Worm (Caenorhabditis elegans): ENCODE data around the gene lido-10.
A peak's percentile ranks its signal among the peaks of the same experiment; 100 is the strongest.

The lido-10 gene

DNA sequence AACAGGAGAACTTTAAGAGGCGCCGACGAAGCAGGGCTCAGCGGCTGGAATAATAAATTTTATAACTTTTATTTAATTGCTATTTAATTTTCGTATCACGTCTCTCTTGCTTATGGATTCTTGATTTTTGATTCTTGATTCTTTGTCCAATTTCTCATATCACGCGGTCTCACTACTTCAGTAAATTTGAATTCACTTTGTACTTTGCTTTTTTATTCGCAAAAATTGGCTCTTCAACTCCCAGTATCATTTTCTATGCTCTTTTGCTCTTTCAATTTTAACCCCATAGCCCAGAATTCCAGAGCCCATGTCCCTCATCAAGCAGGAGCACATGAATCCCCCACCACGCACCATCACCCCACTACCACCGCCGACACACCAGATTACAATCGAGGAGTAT, at the start of gene lido-10:
Gene lido-10 (plus strand): TSS at position 301 of the 400 bp plus-strand sequence.
- TF ChIP-seq W03F9.2 (tag; optimal IDR thresholded peaks at IDR 0.05) (no peak), him-1 (tag; optimal IDR thresholded peaks at IDR 0.05) (no peak), dao-5 (tag; optimal IDR thresholded peaks at IDR 0.05) (no peak)

DNA sequence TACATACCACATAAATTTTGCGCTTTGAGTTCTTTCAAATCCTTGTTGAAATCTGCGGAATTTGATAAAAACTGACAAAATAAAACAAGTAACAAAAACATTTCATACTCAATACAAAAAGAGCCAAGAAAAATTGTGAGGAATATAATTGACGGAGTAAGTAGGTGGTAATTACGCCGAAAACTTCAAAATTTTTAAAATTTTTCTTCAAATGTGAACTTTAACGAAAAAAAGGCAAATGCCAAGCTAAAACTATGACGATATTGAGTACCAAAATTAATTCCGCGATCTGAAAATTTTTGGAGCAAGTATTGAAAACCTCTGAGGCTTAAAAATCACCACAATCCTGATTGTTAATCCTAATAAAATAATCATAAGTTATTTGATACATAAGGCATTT, 49.7 kb upstream of the lido-10 start, which contains the start of gene irld-51:
Gene irld-51 (minus strand): TSS at position 101 of the 400 bp plus-strand sequence.
- TF ChIP-seq him-1 (tag; optimal IDR thresholded peaks at IDR 0.05), result no peak
- TF ChIP-seq dao-5 (tag; optimal IDR thresholded peaks at IDR 0.05), result no peak
- TF ChIP-seq W03F9.2 (tag; optimal IDR thresholded peaks at IDR 0.05), result no peak

DNA sequence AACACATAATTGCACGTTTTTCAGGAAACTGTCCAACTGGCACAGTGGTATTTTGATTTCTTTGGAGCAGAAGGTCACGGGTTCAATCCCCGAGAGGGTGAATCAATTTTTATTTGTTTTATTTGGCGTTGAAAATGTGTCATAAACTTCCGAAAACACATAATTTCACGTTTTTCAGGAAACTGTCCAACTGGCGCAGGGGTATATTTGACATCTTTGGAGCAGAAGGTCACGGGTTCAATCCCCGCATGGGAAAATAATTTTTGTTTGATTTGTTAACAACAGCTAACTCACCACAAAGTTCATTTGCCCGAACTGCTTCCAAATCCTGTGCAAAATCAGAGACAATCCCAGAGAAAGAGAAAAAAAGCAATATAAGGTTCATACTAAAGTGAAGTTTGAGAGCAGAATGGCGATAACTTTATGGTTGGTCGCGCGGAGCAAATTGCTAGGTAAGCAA, 46.6 kb upstream of the lido-10 start, which contains the start of gene irld-48:
Gene irld-48 (plus strand): TSS at position 410 of the 460 bp plus-strand sequence.
- TF ChIP-seq him-1 (tag; optimal IDR thresholded peaks at IDR 0.05) (no peak), W03F9.2 (tag; optimal IDR thresholded peaks at IDR 0.05) (no peak), dao-5 (tag; optimal IDR thresholded peaks at IDR 0.05) (no peak)

- TF ChIP-seq dao-5 (tag; optimal IDR thresholded peaks at IDR 0.05) (no peak), W03F9.2 (tag; optimal IDR thresholded peaks at IDR 0.05) (no peak), him-1 (tag; optimal IDR thresholded peaks at IDR 0.05) (no peak)
These were observed 44.0 kb upstream of the lido-10 start, which contains the start of gene srw-60 for ce11 chrII:2958308-2958707. TSS of gene srw-60 (plus strand) at chrII:2958608.

DNA sequence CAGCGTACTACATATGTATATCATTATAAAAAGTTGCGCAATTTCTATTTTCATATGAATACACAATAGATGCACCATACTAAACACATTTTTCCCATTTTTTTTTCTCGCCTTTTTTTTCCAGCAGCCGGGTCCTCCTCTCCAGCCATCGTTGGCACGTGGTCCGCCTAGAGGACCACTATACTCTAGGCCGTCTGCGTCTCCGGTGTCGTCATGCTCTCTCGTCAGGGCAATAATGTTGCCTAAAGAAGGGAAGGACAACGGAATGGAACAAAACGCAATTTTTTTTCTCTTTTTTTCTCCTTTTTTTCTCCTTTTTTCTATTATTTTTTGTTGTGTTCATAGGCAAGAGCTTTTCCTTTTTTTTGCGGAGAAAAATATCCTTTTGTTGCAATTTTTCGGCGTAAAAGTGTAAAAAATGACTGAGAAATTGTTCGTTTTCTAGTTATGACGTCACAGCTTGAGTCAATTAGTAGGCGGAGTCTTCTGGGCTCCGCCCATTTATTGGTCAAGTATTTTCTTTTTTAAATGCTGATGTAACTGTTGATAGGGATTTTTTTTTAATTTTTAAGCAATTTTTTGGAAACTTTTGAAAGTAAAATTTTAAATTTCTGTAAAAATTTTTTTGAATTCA, 39.7 kb upstream of the lido-10 start:
- TF ChIP-seq W03F9.2 (tag; optimal IDR thresholded peaks at IDR 0.05) (no peak), him-1 (tag; optimal IDR thresholded peaks at IDR 0.05) (peak; percentile 67)

ce11 chrII:2963619-2964018, 38.7 kb upstream of the lido-10 start:
- TF ChIP-seq dao-5 (tag; optimal IDR thresholded peaks at IDR 0.05) (no peak), W03F9.2 (tag; optimal IDR thresholded peaks at IDR 0.05) (no peak), him-1 (tag; optimal IDR thresholded peaks at IDR 0.05) (no peak)

- TF ChIP-seq W03F9.2 (tag; optimal IDR thresholded peaks at IDR 0.05), result no peak
These were observed 36.9 kb upstream of the lido-10 start for ce11 chrII:2965215-2965998.

ce11 chrII:2966350-2966749, 36.0 kb upstream of the lido-10 start:
- TF ChIP-seq W03F9.2 (tag; optimal IDR thresholded peaks at IDR 0.05) (no peak), him-1 (tag; optimal IDR thresholded peaks at IDR 0.05) (no peak), dao-5 (tag; optimal IDR thresholded peaks at IDR 0.05) (no peak)

ce11 chrII:2967064-2967463, 35.2 kb upstream of the lido-10 start:
- no peak for TF ChIP-seq W03F9.2 (tag; optimal IDR thresholded peaks at IDR 0.05)
- no peak for TF ChIP-seq dao-5 (tag; optimal IDR thresholded peaks at IDR 0.05)
- TF ChIP-seq him-1 (tag; optimal IDR thresholded peaks at IDR 0.05), result no peak

- TF ChIP-seq W03F9.2 (tag; optimal IDR thresholded peaks at IDR 0.05) (no peak), him-1 (tag; optimal IDR thresholded peaks at IDR 0.05) (peak; percentile 91)
These were observed 28.3 kb upstream of the lido-10 start for ce11 chrII:2973940-2974402.

DNA sequence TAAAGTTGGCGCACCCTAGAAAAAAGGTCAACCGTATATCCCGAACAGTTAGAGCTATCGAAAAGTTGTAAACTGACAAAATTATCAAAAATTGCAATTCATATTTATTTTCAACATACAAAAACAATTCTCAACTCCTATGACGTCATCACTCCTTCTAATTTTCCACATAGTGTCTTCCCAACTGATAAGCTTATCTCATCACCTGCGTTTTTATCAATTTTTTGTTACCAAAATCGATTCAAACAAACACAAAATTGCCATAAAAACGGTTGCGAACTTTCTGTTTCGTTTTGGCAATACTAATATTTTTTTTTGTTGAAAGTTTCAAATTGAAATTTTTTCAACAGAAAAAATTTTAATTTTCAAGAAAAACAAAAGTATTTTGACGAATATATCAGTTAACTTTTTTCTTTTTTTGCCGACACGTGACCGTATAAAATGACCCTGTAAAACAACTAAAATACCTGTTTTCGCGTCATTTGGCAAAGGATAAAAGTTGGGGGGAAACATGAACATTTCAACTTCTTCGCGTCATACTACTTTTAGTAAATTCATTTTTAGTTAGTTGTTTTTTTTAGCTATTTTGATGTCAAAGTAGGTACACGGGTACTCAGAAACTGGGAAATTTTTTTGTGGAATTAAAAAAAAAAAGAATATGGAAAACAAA, 26.6 kb upstream of the lido-10 start:
- no peak for TF ChIP-seq him-1 (tag; optimal IDR thresholded peaks at IDR 0.05)
- TF ChIP-seq dao-5 (tag; optimal IDR thresholded peaks at IDR 0.05), result no peak
- no peak for TF ChIP-seq W03F9.2 (tag; optimal IDR thresholded peaks at IDR 0.05)

DNA sequence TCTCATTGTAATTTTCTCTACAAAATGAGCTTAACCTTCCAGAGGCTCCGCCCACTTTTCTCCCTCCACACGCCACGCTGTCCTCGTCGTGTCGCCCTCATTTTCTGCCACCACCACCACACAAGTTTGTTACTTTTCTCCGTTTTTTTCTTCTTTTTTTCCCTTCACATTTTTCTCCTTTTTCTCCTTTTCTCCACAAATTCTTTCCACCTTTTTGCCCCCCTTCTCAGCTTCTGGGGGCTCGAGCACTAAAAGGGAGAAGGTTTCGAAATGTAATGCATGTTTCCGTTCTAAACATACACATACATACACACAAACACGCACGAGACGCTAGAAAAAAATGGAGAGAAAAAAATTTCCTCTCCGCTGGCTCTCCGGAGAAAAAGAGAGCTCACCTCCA, 25.7 kb upstream of the lido-10 start, which contains the start of gene nhr-88:
Gene nhr-88 (plus strand): TSS at position 43 of the 400 bp plus-strand sequence.
- no peak for TF ChIP-seq dao-5 (tag; optimal IDR thresholded peaks at IDR 0.05)
- no peak for TF ChIP-seq W03F9.2 (tag; optimal IDR thresholded peaks at IDR 0.05)
- TF ChIP-seq him-1 (tag; optimal IDR thresholded peaks at IDR 0.05), result no peak

DNA sequence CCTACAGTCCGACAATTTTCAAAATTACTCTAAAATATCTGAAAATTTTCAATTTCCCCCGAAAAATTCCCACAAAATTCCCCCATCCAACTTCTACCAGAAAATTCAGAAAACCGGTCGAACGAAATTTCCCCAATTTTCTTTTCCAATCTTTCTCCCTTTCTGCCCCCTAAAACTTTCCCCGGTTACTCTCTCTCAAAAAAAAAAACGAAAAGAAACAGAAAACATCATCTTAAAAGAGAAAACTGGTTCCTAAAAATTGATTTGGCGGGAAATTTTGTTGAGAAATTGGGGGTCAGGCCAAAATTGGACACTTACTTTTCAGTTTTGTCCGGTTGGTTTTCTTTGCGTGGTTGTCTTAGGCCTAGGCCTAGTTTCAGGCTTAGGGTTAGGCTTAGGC, 24.7 kb upstream of the lido-10 start:
- TF ChIP-seq him-1 (tag; optimal IDR thresholded peaks at IDR 0.05) (no peak), dao-5 (tag; optimal IDR thresholded peaks at IDR 0.05) (no peak), W03F9.2 (tag; optimal IDR thresholded peaks at IDR 0.05) (no peak)

DNA sequence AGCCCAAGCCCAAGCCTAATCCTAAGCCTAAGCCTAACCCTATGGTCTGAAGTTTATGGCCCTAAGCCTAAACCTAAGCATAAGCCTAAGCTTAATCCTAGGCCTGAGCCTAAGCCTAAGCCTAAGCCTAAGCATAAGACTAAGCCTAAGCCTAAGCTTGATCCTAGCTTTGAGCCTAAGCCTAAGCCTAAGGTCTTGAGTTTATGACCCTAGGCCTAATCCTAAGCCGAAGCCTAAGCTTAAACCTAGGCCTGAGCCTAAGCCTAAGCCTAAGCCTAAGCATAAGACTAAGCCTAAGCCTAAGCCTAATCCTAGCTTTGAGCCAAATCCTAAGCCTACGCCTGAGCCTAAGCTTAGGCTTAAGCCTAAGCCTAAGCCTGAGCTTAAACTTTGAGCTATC, 23.2 kb upstream of the lido-10 start:
- TF ChIP-seq W03F9.2 (tag; optimal IDR thresholded peaks at IDR 0.05), result no peak
- no peak for TF ChIP-seq dao-5 (tag; optimal IDR thresholded peaks at IDR 0.05)
- TF ChIP-seq him-1 (tag; optimal IDR thresholded peaks at IDR 0.05), result no peak
